Worm (Caenorhabditis elegans) whole organism, L4 larva: ENCODE results near the gene lst-2.

ENCODE experiments used
- D1046.2 ChIP-seq: fragments of 200-800 bp; sonication (Bioruptor generic); IDR thresholded peaks from 2 replicates; pipeline ENCODE4 v1.3.6; 2022; ENCODE audit warnings: missing genetic modification characterization, missing compliant biosample characterization
- F10B5.3 ChIP-seq: sonication (generic microtip); optimal IDR thresholded peaks from 2 replicates; lab custom pipeline; 2016; ENCODE audit warnings: mild to moderate bottlenecking, missing genetic modification characterization, missing compliant biosample characterization
- F37D6.2 ChIP-seq: sonication (generic microtip); optimal IDR thresholded peaks from 2 replicates; lab custom pipeline; 2016; ENCODE audit warnings: mild to moderate bottlenecking, missing genetic modification characterization, missing compliant biosample characterization
- F44E2.7 ChIP-seq: fragments of 200-800 bp; sonication (Bioruptor generic); IDR thresholded peaks from 2 replicates; pipeline ENCODE4 v2.1.2; 2022; ENCODE audit warnings: missing genetic modification characterization, missing compliant biosample characterization
- Y48G9A.11 ChIP-seq: fragments of 200-800 bp; sonication (Bioruptor generic); IDR thresholded peaks from 2 replicates; pipeline ENCODE4 v1.3.6; 2022; ENCODE audit warnings: missing genetic modification reagents, missing genetic modification characterization, missing compliant biosample characterization
- arid-1 ChIP-seq: fragments of 200-800 bp; sonication (Bioruptor generic); conservative IDR thresholded peaks from 2 replicates; pipeline ENCODE4 v1.3.6; 2022; ENCODE audit warnings: missing genetic modification reagents, missing genetic modification characterization, missing compliant biosample characterization
- ceh-28 ChIP-seq: fragments of 150-350 bp; optimal IDR thresholded peaks from 2 replicates; lab custom pipeline; 2014; ENCODE audit warnings: missing biosample characterization, missing genetic modification reagents, missing genetic modification characterization
- ceh-62 ChIP-seq: sonication (generic microtip); optimal IDR thresholded peaks from 2 replicates; lab custom pipeline; 2017; ENCODE audit warnings: missing biosample characterization, missing genetic modification characterization
- daf-16 ChIP-seq, 3 experiments: sonication (generic microtip); optimal IDR thresholded peaks; 2 replicates each; lab custom pipeline; 2016 to 2017; ENCODE audit warnings: missing genetic modification characterization in 3 of 3, missing genetic modification reagents in 3 of 3, mild to moderate bottlenecking in 2 of 3, missing compliant biosample characterization in 2 of 3, missing biosample characterization in 1 of 3, moderate library complexity in 1 of 3
- daf-19 ChIP-seq: fragments of 200-800 bp; sonication (Bioruptor generic); conservative IDR thresholded peaks from 2 replicates; pipeline ENCODE4 v1.3.6; 2022; ENCODE audit warnings: missing genetic modification characterization, missing compliant biosample characterization
- dpl-1 ChIP-seq: fragments of 150-350 bp; optimal IDR thresholded peaks from 2 replicates; lab custom pipeline; 2014; ENCODE audit warnings: missing biosample characterization, missing genetic modification reagents, missing genetic modification characterization
- duxl-1 ChIP-seq: sonication (generic microtip); optimal IDR thresholded peaks from 2 replicates; lab custom pipeline; 2016; ENCODE audit warnings: mild to moderate bottlenecking, missing genetic modification characterization, moderate library complexity, missing compliant biosample characterization; ENCODE audit not compliant: poor library complexity
- dve-1 ChIP-seq: sonication (generic microtip); optimal IDR thresholded peaks from 2 replicates; lab custom pipeline; 2017; ENCODE audit warnings: antibody characterized with exemption, mild to moderate bottlenecking, missing genetic modification characterization, missing compliant biosample characterization; ENCODE audit not compliant: insufficient read depth
- egl-43 ChIP-seq: fragments of 200-800 bp; sonication (Bioruptor generic); IDR thresholded peaks from 2 replicates; pipeline ENCODE4 v1.3.6; 2022; ENCODE audit warnings: missing genetic modification reagents, missing genetic modification characterization, missing compliant biosample characterization
- fos-1 ChIP-seq: fragments of 150-350 bp; optimal IDR thresholded peaks from 2 replicates; lab custom pipeline; 2014; ENCODE audit warnings: missing biosample characterization, missing genetic modification characterization
- hlh-11 ChIP-seq: fragments of 200-800 bp; sonication (Bioruptor generic); optimal IDR thresholded peaks from 2 replicates; lab custom pipeline; 2018; ENCODE audit warnings: mild to moderate bottlenecking, missing genetic modification characterization, missing compliant biosample characterization
- hmg-1.1 ChIP-seq: fragments of 200-800 bp; sonication (Bioruptor generic); IDR thresholded peaks from 2 replicates; pipeline ENCODE4 v1.3.6; 2022; ENCODE audit warnings: missing genetic modification reagents, missing genetic modification characterization, missing compliant biosample characterization
- jun-1 ChIP-seq: fragments of 150-350 bp; optimal IDR thresholded peaks from 2 replicates; lab custom pipeline; 2014; ENCODE audit warnings: missing biosample characterization, missing genetic modification reagents, missing genetic modification characterization
- mdl-1 ChIP-seq, 2 experiments: fragments of 150-350 bp in 1 of 2; sonication (generic microtip) in 1 of 2; optimal IDR thresholded peaks; 2 replicates each; lab custom pipeline; 2014 to 2017; ENCODE audit warnings: missing biosample characterization in 2 of 2, missing genetic modification characterization in 2 of 2
- mdt-29 ChIP-seq: fragments of 200-800 bp; sonication (Bioruptor generic); IDR thresholded peaks from 2 replicates; pipeline ENCODE4 v1.3.6; 2022; ENCODE audit warnings: missing genetic modification reagents, missing genetic modification characterization, missing compliant biosample characterization
- mxl-2 ChIP-seq: fragments of 200-800 bp; sonication (Bioruptor generic); conservative IDR thresholded peaks from 2 replicates; pipeline ENCODE4 v1.3.6; 2022; ENCODE audit warnings: missing genetic modification reagents, missing genetic modification characterization, missing compliant biosample characterization
- nhr-25 ChIP-seq: sonication (generic microtip); optimal IDR thresholded peaks from 2 replicates; lab custom pipeline; 2017; ENCODE audit warnings: missing genetic modification characterization, mild to moderate bottlenecking, missing compliant biosample characterization, antibody characterized with exemption, moderate library complexity, borderline replicate concordance; ENCODE audit not compliant: insufficient read depth
- nhr-28 ChIP-seq: fragments of 150-350 bp; optimal IDR thresholded peaks from 2 replicates; lab custom pipeline; 2014; ENCODE audit warnings: missing biosample characterization, missing genetic modification characterization
- nhr-42 ChIP-seq: fragments of 200-800 bp; sonication (Bioruptor generic); IDR thresholded peaks from 2 replicates; pipeline ENCODE4 v1.3.6; 2022; ENCODE audit warnings: missing genetic modification characterization, missing compliant biosample characterization
- pha-4 ChIP-seq, 2 experiments: fragments of 150-350 bp in 1 of 2; fragments of 200-800 bp in 1 of 2; sonication (Bioruptor generic) in 1 of 2; IDR thresholded peaks in 1 of 2; optimal IDR thresholded peaks in 1 of 2; 2 replicates each; pipeline versions ENCODE4 v1.3.6 to Lab custom; 2014 to 2022; ENCODE audit warnings: missing genetic modification characterization in 2 of 2, missing genetic modification reagents in 2 of 2, missing biosample characterization in 1 of 2, missing compliant biosample characterization in 1 of 2
- rbr-2 ChIP-seq: sonication (generic microtip); optimal IDR thresholded peaks from 2 replicates; lab custom pipeline; 2016; ENCODE audit warnings: missing genotype, missing genetic modification characterization, missing compliant biosample characterization
- saeg-2 ChIP-seq: fragments of 200-800 bp; sonication (Bioruptor generic); IDR thresholded peaks from 2 replicates; pipeline ENCODE4 v1.3.6; 2022; ENCODE audit warnings: missing genetic modification reagents, missing genetic modification characterization, missing compliant biosample characterization
- sdz-12 ChIP-seq: fragments of 200-800 bp; sonication (Bioruptor generic); optimal IDR thresholded peaks from 2 replicates; lab custom pipeline; 2018; ENCODE audit warnings: mild to moderate bottlenecking, missing genetic modification characterization, missing compliant biosample characterization
- set-16 ChIP-seq: fragments of 200-800 bp; sonication (Bioruptor generic); IDR thresholded peaks from 2 replicates; pipeline ENCODE4 v1.3.6; 2022; ENCODE audit warnings: missing genetic modification reagents, missing genetic modification characterization, missing compliant biosample characterization
- snpc-1.2 ChIP-seq: fragments of 200-800 bp; sonication (Bioruptor generic); IDR thresholded peaks from 2 replicates; pipeline ENCODE4 v1.3.6; 2022; ENCODE audit warnings: missing genetic modification reagents, missing genetic modification characterization, missing compliant biosample characterization
- unc-62 ChIP-seq, 3 experiments: fragments of 150-350 bp in 1 of 3; sonication (generic microtip); optimal IDR thresholded peaks in 2 of 3; peaks in 1 of 3; 1 replicate in 1 of 3; 2 replicates in 2 of 3; lab custom pipeline; 2014 to 2017; ENCODE audit warnings: missing biosample characterization in 3 of 3, missing genetic modification characterization in 3 of 3, missing genetic modification reagents in 3 of 3, missing genotype in 1 of 3

lst-2 gene

ce11 chrX:4357467-4357866 is 25.7 kb downstream of the lst-2 start, which contains the start of gene F14H12.6:
TSS of gene F14H12.6 (minus strand) at chrX:4357567.
- TF ChIP-seq duxl-1 (no peak), dpl-1 (GFP tag; lab: Kevin White, UChicago) (no peak), saeg-2 (no peak), mdt-29 (GFP tag; lab: Robert Waterston, UW) (no peak), nhr-28 (tag; lab: Kevin White, UChicago) (no peak), sdz-12 (GFP tag; lab: Kevin White, UChicago) (no peak), rbr-2 (tag; lab: Kevin White, UChicago) (no peak), Y48G9A.11 (GFP tag; lab: Robert Waterston, UW) (no peak), set-16 (GFP tag; lab: Robert Waterston, UW) (no peak), F10B5.3 (tag; lab: Kevin White, UChicago) (no peak), D1046.2 (no peak), mxl-2 (GFP tag; lab: Robert Waterston, UW) (no peak)

- TF ChIP-seq snpc-1.2 (GFP tag; lab: Robert Waterston, UW) = no peak
- no peak for TF ChIP-seq duxl-1
- TF ChIP-seq F44E2.7 (GFP tag; lab: Robert Waterston, UW) = no peak
- TF ChIP-seq nhr-25 (tag; lab: Kevin White, UChicago) = no peak
- TF ChIP-seq pha-4 (GFP tag; IDR thresholded peaks at IDR 0.05; lab: Robert Waterston, UW) = no peak
- no peak for TF ChIP-seq pha-4 (tag; optimal IDR thresholded peaks at IDR 0.05; lab: Kevin White, UChicago)
- TF ChIP-seq daf-16 (GFP tag; optimal IDR thresholded peaks at IDR 0.05; lab: Kevin White, UChicago) = no peak
- no peak for TF ChIP-seq daf-16 (tag; optimal IDR thresholded peaks at IDR 0.05; lab: Kevin White, UChicago)
- no peak for TF ChIP-seq Y48G9A.11 (GFP tag; lab: Robert Waterston, UW)
- TF ChIP-seq jun-1 = no peak
- no peak for TF ChIP-seq mdl-1 (tag; optimal IDR thresholded peaks at IDR 0.05; lab: Kevin White, UChicago)
- no peak for TF ChIP-seq D1046.2
- no peak for TF ChIP-seq unc-62 (GFP tag; optimal IDR thresholded peaks at IDR 0.05 in 1 of 2; lab: Kevin White, UChicago)
- no peak for TF ChIP-seq unc-62 (tag; optimal IDR thresholded peaks at IDR 0.05; lab: Kevin White, UChicago)
- no peak for TF ChIP-seq dpl-1 (GFP tag; lab: Kevin White, UChicago)
These were observed 29.8 kb downstream of the lst-2 start, which contains the start of gene col-165 for ce11 chrX:4353318-4353717. TSS of gene col-165 (plus strand) at chrX:4353618.

ce11 chrX:4350198-4350597 is 33.0 kb downstream of the lst-2 start, which contains the start of gene F14H12.2:
TSS of gene F14H12.2 (plus strand) at chrX:4350498.
- TF ChIP-seq F37D6.2 (tag; lab: Kevin White, UChicago) (no peak), egl-43 (no peak), daf-19 (GFP tag; lab: Robert Waterston, UW) (no peak), nhr-28 (tag; lab: Kevin White, UChicago) (no peak), ceh-28 (tag; lab: Kevin White, UChicago) (no peak), dve-1 (no peak), hlh-11 (no peak), mxl-2 (GFP tag; lab: Robert Waterston, UW) (no peak), nhr-42 (GFP tag; lab: Robert Waterston, UW) (no peak), arid-1 (GFP tag; lab: Robert Waterston, UW) (no peak), F10B5.3 (tag; lab: Kevin White, UChicago) (no peak), fos-1 (tag; lab: Kevin White, UChicago) (no peak), ceh-62 (tag; lab: Kevin White, UChicago) (no peak)
- TF ChIP-seq, all 104 proteins: peak for 0

ce11 chrX:4343915-4344314 is 39.3 kb downstream of the lst-2 start, which contains the start of gene F14H12.3:
TSS of gene F14H12.3 (plus strand) at chrX:4344215.
- TF ChIP-seq pha-4 (GFP tag; IDR thresholded peaks at IDR 0.05; lab: Robert Waterston, UW) (no peak), pha-4 (tag; optimal IDR thresholded peaks at IDR 0.05; lab: Kevin White, UChicago) (no peak), jun-1 (no peak), hmg-1.1 (no peak)
